Worm (Caenorhabditis elegans) whole organism, mixed stage, embryonic: ENCODE measurements around the gene Y53G8B.1.

Source experiments
- blmp-1 ChIP-seq: fragments of 150-350 bp; optimal IDR thresholded peaks from 2 replicates; lab custom pipeline; 2014; ENCODE audit warnings: missing biosample characterization, missing genetic modification characterization
- ces-1 ChIP-seq: fragments of 150-350 bp; optimal IDR thresholded peaks from 2 replicates; lab custom pipeline; 2014; ENCODE audit warnings: missing biosample characterization, missing genetic modification reagents, missing genetic modification characterization
- elt-3 ChIP-seq: fragments of 150-350 bp; optimal IDR thresholded peaks from 2 replicates; lab custom pipeline; 2014; ENCODE audit warnings: missing biosample characterization, missing genetic modification characterization
- ham-2 ChIP-seq: fragments of 200-800 bp; sonication (Bioruptor generic); optimal IDR thresholded peaks from 2 replicates; lab custom pipeline; 2018; ENCODE audit warnings: mild to moderate bottlenecking, missing genetic modification characterization, missing compliant biosample characterization
- lsy-2 ChIP-seq: fragments of 150-350 bp; optimal IDR thresholded peaks from 2 replicates; lab custom pipeline; 2014; ENCODE audit warnings: missing biosample characterization, missing genetic modification characterization
- mab-5 ChIP-seq: fragments of 150-350 bp; optimal IDR thresholded peaks from 2 replicates; lab custom pipeline; 2014; ENCODE audit warnings: missing biosample characterization, missing genetic modification characterization
- mls-2 ChIP-seq: sonication (generic microtip); optimal IDR thresholded peaks from 2 replicates; lab custom pipeline; 2016; ENCODE audit warnings: mild to moderate bottlenecking, missing genetic modification characterization, moderate library complexity, missing compliant biosample characterization
- nhr-12 ChIP-seq: fragments of 150-350 bp; optimal IDR thresholded peaks from 2 replicates; lab custom pipeline; 2014; ENCODE audit warnings: missing biosample characterization, missing genetic modification characterization
- nhr-237 ChIP-seq: fragments of 150-350 bp; optimal IDR thresholded peaks from 2 replicates; lab custom pipeline; 2014; ENCODE audit warnings: missing biosample characterization, missing genetic modification characterization
- pha-4 ChIP-seq: fragments of 150-350 bp; optimal IDR thresholded peaks from 2 replicates; lab custom pipeline; 2018; ENCODE audit warnings: missing biosample characterization, missing genetic modification reagents, missing genetic modification characterization
- unc-39 ChIP-seq: fragments of 150-350 bp; optimal IDR thresholded peaks from 2 replicates; lab custom pipeline; 2014; ENCODE audit warnings: missing biosample characterization, missing genetic modification characterization
- unc-62 ChIP-seq: fragments of 150-350 bp; optimal IDR thresholded peaks from 2 replicates; lab custom pipeline; 2014; ENCODE audit warnings: missing biosample characterization, missing genetic modification reagents, missing genetic modification characterization
- ztf-11 ChIP-seq: fragments of 150-350 bp; optimal IDR thresholded peaks from 2 replicates; lab custom pipeline; 2014; ENCODE audit warnings: missing biosample characterization, missing genetic modification characterization

- TF ChIP-seq ztf-11 (tag; lab: Kevin White, UChicago) (no peak), ham-2 (GFP tag; lab: Kevin White, UChicago) (no peak), nhr-237 (no peak), blmp-1 (tag; lab: Kevin White, UChicago) (no peak), mab-5 (tag; lab: Kevin White, UChicago) (no peak), lsy-2 (tag; lab: Kevin White, UChicago) (no peak), pha-4 (tag; lab: Kevin White, UChicago) (no peak), ces-1 (GFP tag; lab: Kevin White, UChicago) (no peak), unc-39 (tag; lab: Kevin White, UChicago) (no peak), elt-3 (no peak), mls-2 (no peak), nhr-12 (tag; lab: Kevin White, UChicago) (no peak), unc-62 (GFP tag; lab: Kevin White, UChicago) (no peak)
Measured at ce11 chrIII:3099407-3099806, 29.7 kb upstream of the Y53G8B.1 start.
